Worm (Caenorhabditis elegans) whole organism, late embryonic: ENCODE data around the gene tkr-3.

ENCODE experiments used
- nhr-232 ChIP-seq: sonication (generic microtip); optimal IDR thresholded peaks from 2 replicates; lab custom pipeline; 2016; ENCODE audit warnings: missing genetic modification characterization, missing compliant biosample characterization
- pros-1 ChIP-seq: fragments of 150-350 bp; optimal IDR thresholded peaks from 2 replicates; lab custom pipeline; 2014; ENCODE audit warnings: missing biosample characterization, missing genetic modification reagents, missing genetic modification characterization
- ztf-16 ChIP-seq: sonication (generic microtip); optimal IDR thresholded peaks from 2 replicates; lab custom pipeline; 2017; ENCODE audit warnings: missing genetic modification characterization, missing compliant biosample characterization

Gene tkr-3

DNA sequence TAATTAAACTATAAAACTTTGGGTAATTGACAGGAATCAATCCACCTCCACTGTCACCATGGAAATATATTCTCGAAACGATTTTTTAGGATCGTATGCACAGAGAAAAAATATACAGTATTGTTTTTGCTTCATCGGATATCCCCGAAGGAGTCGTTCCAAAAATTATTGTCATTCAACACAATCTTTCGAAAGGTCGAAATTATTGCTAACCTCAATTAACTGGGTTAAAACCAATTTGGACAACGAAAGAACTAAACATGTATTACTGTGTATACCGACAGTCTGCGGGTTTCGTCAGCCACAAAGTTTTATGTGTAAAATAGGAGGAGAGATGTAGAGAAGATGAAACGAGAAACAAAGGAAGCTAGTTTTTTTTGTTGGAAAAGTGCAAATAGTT, 58.6 kb downstream of the tkr-3 start:
- no peak for TF ChIP-seq nhr-232
- TF ChIP-seq pros-1 (tag; lab: Kevin White, UChicago) = no peak
- TF ChIP-seq ztf-16 (tag; lab: Kevin White, UChicago) = no peak
